Fruit fly (Drosophila melanogaster): ENCODE data around the gene CG9044.

CG9044 gene

dm6 chr2L:5988115-5989092, 39.2 kb downstream of the CG9044 start:
- TF ChIP-seq pan (optimal IDR thresholded peaks at IDR 0.05) (no peak), psq (optimal IDR thresholded peaks at IDR 0.05) (no peak)

- TF ChIP-seq pan (optimal IDR thresholded peaks at IDR 0.05) (no peak), CG8478 (optimal IDR thresholded peaks at IDR 0.05) (no peak), Dll (optimal IDR thresholded peaks at IDR 0.05) (no peak), psq (optimal IDR thresholded peaks at IDR 0.05) (no peak), EcR (GFP tag; optimal IDR thresholded peaks at IDR 0.05) (no peak), usp (GFP tag; optimal IDR thresholded peaks at IDR 0.05) (no peak)
Observed at dm6 chr2L:5990447-5990846, 41.2 kb downstream of the CG9044 start.

dm6 chr2L:5997609-5998229, 48.5 kb downstream of the CG9044 start:
- no peak for TF ChIP-seq psq (optimal IDR thresholded peaks at IDR 0.05)
- peak; percentile 62 for TF ChIP-seq Dll (optimal IDR thresholded peaks at IDR 0.05)
- TF ChIP-seq CG8478 (optimal IDR thresholded peaks at IDR 0.05), result no peak
- TF ChIP-seq pan (optimal IDR thresholded peaks at IDR 0.05), result no peak

- TF ChIP-seq Dll (optimal IDR thresholded peaks at IDR 0.05) (no peak), usp (GFP tag; optimal IDR thresholded peaks at IDR 0.05) (no peak), CG8478 (optimal IDR thresholded peaks at IDR 0.05) (no peak)
Observed at dm6 chr2L:5998383-5998782, 49.1 kb downstream of the CG9044 start.

- no peak for TF ChIP-seq Dll (optimal IDR thresholded peaks at IDR 0.05)
- no peak for TF ChIP-seq usp (GFP tag; optimal IDR thresholded peaks at IDR 0.05)
- no peak for TF ChIP-seq psq (optimal IDR thresholded peaks at IDR 0.05)
- no peak for TF ChIP-seq CG8478 (optimal IDR thresholded peaks at IDR 0.05)
- no peak for TF ChIP-seq EcR (GFP tag; optimal IDR thresholded peaks at IDR 0.05)
- TF ChIP-seq pan (optimal IDR thresholded peaks at IDR 0.05), result no peak
Observed at dm6 chr2L:5999247-5999646, 50.0 kb downstream of the CG9044 start, which contains the start of gene Kdm5. TSS of gene Kdm5 (minus strand) at chr2L:5999501.

dm6 chr2L:6000065-6000464, 50.8 kb downstream of the CG9044 start, which contains the start of gene Tsp26A:
TSS of gene Tsp26A (plus strand) at chr2L:6000228.
- TF ChIP-seq Dll (optimal IDR thresholded peaks at IDR 0.05) (no peak), pan (optimal IDR thresholded peaks at IDR 0.05) (no peak), EcR (GFP tag; optimal IDR thresholded peaks at IDR 0.05) (no peak), CG8478 (optimal IDR thresholded peaks at IDR 0.05) (no peak)
